Worm (Caenorhabditis elegans) whole organism, midembryonic: ENCODE results near the gene alkb-8.

Experiments used
- T22C8.4 ChIP-seq: fragments of 200-800 bp; sonication (Bioruptor generic); IDR thresholded peaks from 2 replicates; pipeline ENCODE4 v1.3.6; 2022; ENCODE audit warnings: missing genetic modification characterization, missing compliant biosample characterization
- cog-1 ChIP-seq: sonication (generic microtip); optimal IDR thresholded peaks from 2 replicates; lab custom pipeline; 2016; ENCODE audit warnings: missing genetic modification characterization, missing compliant biosample characterization
- flt-1 ChIP-seq: fragments of 200-800 bp; sonication (Bioruptor generic); IDR thresholded peaks from 2 replicates; pipeline ENCODE4 v1.3.6; 2022; ENCODE audit warnings: missing genetic modification characterization, missing compliant biosample characterization
- klf-2 ChIP-seq: fragments of 200-800 bp; sonication (Bioruptor generic); conservative IDR thresholded peaks from 2 replicates; pipeline ENCODE4 v1.3.6; 2022; ENCODE audit warnings: missing genetic modification reagents, missing genetic modification characterization, missing compliant biosample characterization
- med-1 ChIP-seq: sonication (generic microtip); optimal IDR thresholded peaks from 2 replicates; lab custom pipeline; 2017; ENCODE audit warnings: missing genetic modification characterization, mild to moderate bottlenecking, missing compliant biosample characterization, antibody characterized with exemption, missing genetic modification reagents; ENCODE audit not compliant: insufficient read depth
- ref-1 ChIP-seq: fragments of 200-800 bp; sonication (Bioruptor generic); conservative IDR thresholded peaks from 2 replicates; pipeline ENCODE4 v1.3.6; 2022; ENCODE audit warnings: missing genetic modification reagents, missing genetic modification characterization, missing compliant biosample characterization
- tab-1 ChIP-seq: fragments of 200-800 bp; sonication (Bioruptor generic); IDR thresholded peaks from 2 replicates; pipeline ENCODE4 v1.3.6; 2022; ENCODE audit warnings: missing genetic modification characterization, missing compliant biosample characterization
- ztf-23 ChIP-seq: fragments of 200-800 bp; sonication (Bioruptor generic); IDR thresholded peaks from 2 replicates; pipeline ENCODE4 v1.3.6; 2022; ENCODE audit warnings: missing genetic modification reagents, missing genetic modification characterization, missing compliant biosample characterization
- ztf-29 ChIP-seq: fragments of 200-800 bp; sonication (Bioruptor generic); IDR thresholded peaks from 2 replicates; pipeline ENCODE4 v1.3.6; 2022; ENCODE audit warnings: missing genetic modification reagents, missing genetic modification characterization, missing compliant biosample characterization

Gene alkb-8

DNA sequence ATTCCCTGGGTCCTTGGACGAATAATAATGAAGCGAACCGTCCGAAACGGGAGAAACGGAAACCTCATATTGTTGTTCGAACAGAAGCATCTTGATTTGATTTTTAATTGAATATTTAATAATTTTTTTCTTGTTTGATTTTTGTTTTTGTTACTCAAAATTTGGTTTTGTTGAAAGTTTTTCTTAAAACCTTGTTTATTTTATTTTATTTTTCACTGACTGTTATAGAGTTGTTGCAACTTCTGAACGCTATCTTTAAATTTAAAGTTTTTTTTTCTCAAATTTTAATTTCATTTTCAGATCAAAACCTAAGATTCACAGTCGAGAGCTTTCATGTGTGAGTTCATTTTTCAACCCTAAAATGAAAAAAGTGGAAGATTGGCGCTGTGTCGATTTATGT lies at the start of gene alkb-8:
alkb-8 (plus strand) TSS at position 301 of the 400 bp plus-strand sequence.
- TF ChIP-seq med-1 (GFP tag; lab: Kevin White, UChicago), result no peak
- no peak for TF ChIP-seq T22C8.4 (GFP tag; lab: Robert Waterston, UW)
- TF ChIP-seq tab-1 (GFP tag; lab: Robert Waterston, UW), result no peak
- no peak for TF ChIP-seq cog-1 (tag; lab: Kevin White, UChicago)
- TF ChIP-seq ztf-29 (GFP tag; lab: Robert Waterston, UW), result no peak
- no peak for TF ChIP-seq flt-1
- no peak for TF ChIP-seq ztf-23 (GFP tag; lab: Robert Waterston, UW)
- TF ChIP-seq klf-2, result no peak
- no peak for TF ChIP-seq ref-1 (GFP tag; lab: Robert Waterston, UW)

DNA sequence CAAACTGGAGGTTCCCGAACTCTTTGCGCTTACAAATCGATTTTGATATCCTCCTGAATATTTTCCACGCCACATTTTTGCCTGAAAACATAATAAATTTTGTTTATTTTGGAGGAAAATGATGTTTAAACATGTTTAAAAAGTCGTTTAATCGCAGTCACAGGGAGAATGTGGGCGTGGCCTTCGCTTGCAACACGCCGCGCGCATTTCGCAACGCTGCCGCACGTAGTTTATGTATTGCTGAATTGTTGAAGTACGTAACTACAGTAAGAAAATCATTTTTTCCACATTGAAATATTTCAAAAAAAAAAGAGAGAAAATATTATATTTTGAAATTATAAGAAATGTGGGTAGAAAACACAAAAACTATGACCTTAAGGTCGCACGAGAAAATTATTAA lies 44.9 kb upstream of the alkb-8 start, which contains the start of gene C46F11.4:
C46F11.4 (minus strand) TSS at position 81 of the 400 bp plus-strand sequence.
- TF ChIP-seq cog-1 (tag; lab: Kevin White, UChicago), result peak; percentile 79
- peak; percentile 94 for TF ChIP-seq ztf-23 (GFP tag; lab: Robert Waterston, UW)
- peak; percentile 84 for TF ChIP-seq T22C8.4 (GFP tag; lab: Robert Waterston, UW)
- TF ChIP-seq tab-1 (GFP tag; lab: Robert Waterston, UW), result peak; percentile 94
- TF ChIP-seq klf-2, result peak; percentile 89
- peak; percentile 97 for TF ChIP-seq med-1 (GFP tag; lab: Kevin White, UChicago)
- TF ChIP-seq flt-1, result peak; percentile 93
- peak; percentile 86 for TF ChIP-seq ztf-29 (GFP tag; lab: Robert Waterston, UW)
- TF ChIP-seq ref-1 (GFP tag; lab: Robert Waterston, UW), result peak; percentile 65; the same call in 1 of the 2 replicates

DNA sequence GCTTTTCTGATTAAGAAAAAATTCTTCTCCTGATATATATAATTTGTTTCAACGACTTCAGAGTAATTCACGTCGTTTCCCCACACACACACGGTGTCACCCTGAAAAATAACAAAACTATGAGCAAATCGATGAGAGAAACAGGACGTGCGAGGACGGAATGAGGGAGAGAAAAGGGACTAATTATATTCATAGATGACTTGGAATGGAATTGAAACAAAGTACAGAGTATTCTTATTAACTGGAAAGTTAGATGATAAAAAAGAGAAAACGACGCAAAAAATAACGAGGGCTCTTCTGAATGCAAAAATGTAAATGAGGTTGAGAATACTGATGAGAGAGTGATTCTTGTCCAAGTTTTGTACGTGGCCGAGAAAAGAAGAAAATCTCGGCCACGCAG lies 38.8 kb upstream of the alkb-8 start, which contains the start of gene C46F11.6:
C46F11.6 (minus strand) TSS at position 101 of the 400 bp plus-strand sequence.
- TF ChIP-seq flt-1 (no peak), ref-1 (GFP tag; lab: Robert Waterston, UW) (no peak), med-1 (GFP tag; lab: Kevin White, UChicago) (no peak), ztf-29 (GFP tag; lab: Robert Waterston, UW) (no peak), cog-1 (tag; lab: Kevin White, UChicago) (no peak), tab-1 (GFP tag; lab: Robert Waterston, UW) (no peak), ztf-23 (GFP tag; lab: Robert Waterston, UW) (no peak), T22C8.4 (GFP tag; lab: Robert Waterston, UW) (no peak), klf-2 (no peak)

DNA sequence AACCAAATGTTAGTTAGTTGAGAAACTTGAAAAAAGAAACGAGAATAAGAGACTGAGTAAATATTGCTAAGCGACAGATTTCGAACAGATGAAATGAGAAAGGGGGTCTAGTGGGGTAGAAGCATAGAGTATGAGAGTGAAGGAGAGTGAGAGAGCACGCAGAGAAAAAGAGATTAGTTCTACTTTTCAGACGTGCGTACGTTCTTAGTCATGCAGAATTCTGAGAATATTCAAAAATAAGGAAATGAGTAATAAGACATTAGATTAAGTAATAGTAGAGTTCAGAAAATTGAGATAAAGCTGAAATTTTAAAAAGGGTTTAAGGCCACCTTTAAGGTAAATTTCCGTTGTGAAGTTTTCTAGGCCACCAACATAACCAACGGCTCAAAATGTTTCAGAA lies 38.1 kb upstream of the alkb-8 start:
- TF ChIP-seq ref-1 (GFP tag; lab: Robert Waterston, UW), result no peak
- TF ChIP-seq ztf-23 (GFP tag; lab: Robert Waterston, UW), result no peak
- TF ChIP-seq ztf-29 (GFP tag; lab: Robert Waterston, UW), result no peak
- no peak for TF ChIP-seq tab-1 (GFP tag; lab: Robert Waterston, UW)
- no peak for TF ChIP-seq klf-2
- TF ChIP-seq med-1 (GFP tag; lab: Kevin White, UChicago), result no peak
- TF ChIP-seq T22C8.4 (GFP tag; lab: Robert Waterston, UW), result no peak
- TF ChIP-seq cog-1 (tag; lab: Kevin White, UChicago), result no peak
- TF ChIP-seq flt-1, result no peak

DNA sequence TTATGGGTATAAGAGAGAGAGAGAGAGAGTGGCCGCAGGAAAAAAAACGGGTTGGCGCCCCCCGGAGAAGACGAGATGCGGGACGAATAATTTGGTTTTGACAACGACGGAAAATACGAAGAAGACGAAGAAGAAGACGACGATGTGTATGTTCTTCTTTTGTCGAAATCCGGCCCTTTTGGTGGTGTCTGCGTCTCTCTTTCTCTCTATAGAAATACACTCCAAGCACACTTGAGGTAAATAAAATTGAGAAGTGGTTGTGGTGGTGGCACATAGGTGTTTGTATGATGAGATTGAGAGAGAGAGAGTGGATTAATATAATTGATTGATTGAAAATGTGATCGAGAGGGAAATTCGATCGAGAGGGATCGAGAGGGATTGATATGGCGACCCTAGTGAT lies 36.3 kb upstream of the alkb-8 start:
- TF ChIP-seq med-1 (GFP tag; lab: Kevin White, UChicago), result no peak
- no peak for TF ChIP-seq cog-1 (tag; lab: Kevin White, UChicago)
- TF ChIP-seq tab-1 (GFP tag; lab: Robert Waterston, UW), result no peak
- TF ChIP-seq klf-2, result no peak
- TF ChIP-seq T22C8.4 (GFP tag; lab: Robert Waterston, UW), result no peak
- no peak for TF ChIP-seq flt-1
- no peak for TF ChIP-seq ztf-23 (GFP tag; lab: Robert Waterston, UW)
- no peak for TF ChIP-seq ref-1 (GFP tag; lab: Robert Waterston, UW)
- no peak for TF ChIP-seq ztf-29 (GFP tag; lab: Robert Waterston, UW)

DNA sequence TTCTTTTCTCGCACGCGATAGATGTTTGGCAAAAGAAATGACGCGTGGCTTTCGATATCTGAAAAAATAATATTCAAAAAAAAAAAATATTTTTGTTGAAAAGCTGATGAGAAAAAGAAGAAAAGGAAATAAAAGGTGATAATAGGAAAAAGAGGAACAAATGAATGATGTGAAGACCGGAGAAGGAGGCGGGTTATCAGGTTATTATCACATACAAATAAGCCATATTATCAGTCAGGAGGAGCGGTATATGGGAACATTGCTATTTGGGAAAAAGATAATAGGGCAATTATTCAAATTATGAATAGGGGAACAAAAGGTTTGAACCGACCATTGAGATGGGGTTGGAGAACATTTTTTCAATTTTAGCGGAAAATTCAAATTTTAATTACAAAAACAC lies 35.0 kb upstream of the alkb-8 start:
- TF ChIP-seq klf-2 (no peak), med-1 (GFP tag; lab: Kevin White, UChicago) (no peak), cog-1 (tag; lab: Kevin White, UChicago) (no peak), ztf-23 (GFP tag; lab: Robert Waterston, UW) (no peak), T22C8.4 (GFP tag; lab: Robert Waterston, UW) (no peak), ztf-29 (GFP tag; lab: Robert Waterston, UW) (no peak), tab-1 (GFP tag; lab: Robert Waterston, UW) (no peak), ref-1 (GFP tag; lab: Robert Waterston, UW) (no peak), flt-1 (no peak)

DNA sequence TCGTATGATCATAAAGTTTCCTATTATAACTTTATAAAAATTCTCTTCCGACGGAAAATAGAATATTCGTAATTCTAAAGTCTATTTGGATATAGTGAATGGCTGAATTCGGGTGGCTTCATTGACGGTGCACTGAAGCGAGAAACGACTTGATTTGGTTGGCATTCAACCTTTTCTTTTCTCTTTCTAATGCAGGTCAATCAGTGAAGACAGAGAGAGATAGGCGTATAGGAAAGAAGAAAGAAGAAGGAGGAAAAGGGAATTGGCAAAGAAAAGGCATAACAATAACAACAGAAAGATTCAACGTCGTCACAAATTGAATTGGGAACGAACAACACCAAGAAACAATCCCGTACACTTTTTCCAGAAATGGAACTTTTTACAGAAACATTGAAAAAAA lies 33.6 kb upstream of the alkb-8 start:
- TF ChIP-seq cog-1 (tag; lab: Kevin White, UChicago) (no peak), ref-1 (GFP tag; lab: Robert Waterston, UW) (no peak), T22C8.4 (GFP tag; lab: Robert Waterston, UW) (no peak), med-1 (GFP tag; lab: Kevin White, UChicago) (no peak), flt-1 (no peak), klf-2 (no peak), tab-1 (GFP tag; lab: Robert Waterston, UW) (no peak), ztf-23 (GFP tag; lab: Robert Waterston, UW) (no peak), ztf-29 (GFP tag; lab: Robert Waterston, UW) (no peak)

DNA sequence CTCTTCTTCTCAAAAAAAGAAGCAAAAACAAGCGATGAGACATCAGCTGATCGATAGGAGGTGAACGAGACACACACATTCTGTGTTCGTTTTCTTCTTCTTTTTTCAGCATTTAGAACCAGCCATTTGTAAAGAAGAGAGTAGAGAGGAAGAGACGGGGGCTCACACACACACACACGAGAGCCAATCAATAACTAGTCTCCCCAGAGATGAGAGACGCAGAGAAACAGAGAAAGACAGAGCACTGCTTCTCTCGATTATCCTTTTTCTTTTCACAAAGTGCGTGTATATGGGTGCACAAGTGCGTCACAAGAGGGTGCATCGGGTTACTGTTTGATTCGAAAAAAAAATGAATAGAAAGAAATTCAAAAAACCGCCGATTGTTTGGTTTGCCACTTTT lies 31.8 kb upstream of the alkb-8 start:
- no peak for TF ChIP-seq cog-1 (tag; lab: Kevin White, UChicago)
- peak; percentile 96 for TF ChIP-seq T22C8.4 (GFP tag; lab: Robert Waterston, UW)
- no peak for TF ChIP-seq klf-2
- no peak for TF ChIP-seq med-1 (GFP tag; lab: Kevin White, UChicago)
- no peak for TF ChIP-seq ztf-23 (GFP tag; lab: Robert Waterston, UW)
- no peak for TF ChIP-seq flt-1
- no peak for TF ChIP-seq ztf-29 (GFP tag; lab: Robert Waterston, UW)
- no peak for TF ChIP-seq ref-1 (GFP tag; lab: Robert Waterston, UW)

DNA sequence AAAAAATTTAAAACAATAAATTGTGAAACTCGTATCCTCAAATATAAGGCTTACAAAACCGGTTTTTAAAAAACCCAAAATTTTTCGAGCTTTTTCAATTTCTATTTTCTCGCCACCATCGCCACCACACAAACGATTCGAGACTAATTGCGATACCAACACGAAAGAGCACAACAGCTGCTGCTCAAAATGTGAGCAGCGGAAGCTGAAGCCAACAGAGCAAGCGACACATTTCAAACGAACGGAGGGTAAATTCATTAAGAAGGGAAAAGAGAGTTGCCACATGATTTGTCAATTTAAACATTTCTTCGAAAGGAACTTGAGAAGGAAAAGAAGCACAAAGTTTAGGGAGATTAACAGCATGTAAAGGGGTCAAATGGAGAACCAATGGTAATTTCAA lies 30.0 kb upstream of the alkb-8 start:
- TF ChIP-seq T22C8.4 (GFP tag; lab: Robert Waterston, UW), result no peak
- TF ChIP-seq med-1 (GFP tag; lab: Kevin White, UChicago), result no peak
- no peak for TF ChIP-seq tab-1 (GFP tag; lab: Robert Waterston, UW)
- TF ChIP-seq flt-1, result no peak
- no peak for TF ChIP-seq ref-1 (GFP tag; lab: Robert Waterston, UW)
- TF ChIP-seq cog-1 (tag; lab: Kevin White, UChicago), result no peak
- no peak for TF ChIP-seq ztf-29 (GFP tag; lab: Robert Waterston, UW)
- no peak for TF ChIP-seq ztf-23 (GFP tag; lab: Robert Waterston, UW)
- no peak for TF ChIP-seq klf-2
